Worm (Caenorhabditis elegans): Measurements from ENCODE around the gene del-7.

Gene del-7

DNA sequence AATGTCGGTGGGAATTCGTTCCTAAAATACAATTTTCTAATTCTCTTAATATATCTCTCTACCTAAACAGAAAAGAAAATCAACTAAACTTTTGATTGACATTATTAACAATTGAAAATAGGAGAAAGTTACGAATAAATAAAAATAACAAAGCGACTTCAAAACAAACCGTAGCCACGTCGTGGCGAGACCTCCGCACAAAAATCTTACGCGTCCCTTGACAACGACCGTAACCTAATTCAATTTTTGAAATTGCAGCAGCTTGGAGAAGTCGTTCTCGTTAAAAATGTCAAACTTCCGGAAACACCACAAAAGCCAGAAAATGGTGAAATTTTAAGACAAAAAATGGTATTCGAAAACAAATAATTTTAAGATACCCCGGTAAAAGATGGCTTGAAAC is 4.1 kb downstream of the del-7 start (continued):
- TF ChIP-seq Y53G8AR.9 (GFP tag; conservative IDR thresholded peaks at IDR 0.05): no peak
- TF ChIP-seq ccch-3 (GFP tag; optimal IDR thresholded peaks at IDR 0.05): no peak
- TF ChIP-seq hmg-20 (GFP tag; IDR thresholded peaks at IDR 0.05): no peak
- TF ChIP-seq D2030.7 (GFP tag; IDR thresholded peaks at IDR 0.05): 0 out of 2 replicates have a peak, but pooled peaks have one; percentile 17
- TF ChIP-seq chd-7 (tag; optimal IDR thresholded peaks at IDR 0.05): no peak
- TF ChIP-seq Y67H2A.10 (GFP tag; conservative IDR thresholded peaks at IDR 0.05): no peak
- no peak for TF ChIP-seq fkh-3 (tag; optimal IDR thresholded peaks at IDR 0.05)

DNA sequence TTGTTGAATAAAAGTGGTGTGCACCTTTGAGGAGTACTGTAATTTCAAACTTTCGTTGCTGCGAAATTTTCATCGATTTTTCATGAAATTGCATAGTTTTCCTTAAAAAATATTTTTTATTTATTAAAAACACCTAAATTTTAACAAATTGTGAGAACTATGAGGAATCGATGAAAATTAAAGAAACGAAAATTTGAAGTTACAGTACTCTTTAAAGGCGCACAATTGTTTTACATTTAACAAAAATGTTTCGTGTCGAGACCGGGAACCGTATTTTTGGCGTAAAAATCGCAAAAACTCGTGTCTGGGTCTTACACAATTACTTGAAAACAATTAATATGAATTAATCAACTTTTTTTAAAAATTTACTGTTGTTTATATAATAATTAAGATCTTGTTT is 9.9 kb downstream of the del-7 start, which contains the start of gene rdl-1:
rdl-1 (minus strand) TSS at position 101 of the 400 bp plus-strand sequence.
- no peak for TF ChIP-seq aptf-3 (GFP tag; IDR thresholded peaks at IDR 0.05)
- TF ChIP-seq lsl-1 (GFP tag; optimal IDR thresholded peaks at IDR 0.05): peak; percentile 38

DNA sequence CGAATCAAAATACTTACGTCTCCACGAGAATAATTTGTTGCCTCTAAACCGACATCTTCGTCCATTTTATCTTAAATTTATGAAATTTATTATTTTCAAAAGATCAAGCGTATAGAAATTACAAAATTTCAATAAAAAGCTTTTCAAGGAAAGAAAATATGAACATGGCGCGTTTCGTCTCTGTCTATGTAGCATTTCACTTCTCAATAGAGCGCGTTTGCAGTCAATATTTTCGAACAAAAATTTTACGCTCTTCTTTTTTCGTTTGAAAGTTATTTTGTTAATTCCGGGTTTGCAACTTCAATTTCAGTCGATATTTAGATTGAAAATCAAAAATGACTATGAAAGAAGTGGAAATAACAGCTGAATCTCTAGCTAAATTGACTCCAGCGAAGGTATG is 14.0 kb downstream of the del-7 start, which contains the start of the genes hcf-1 and swd-2.2:
hcf-1 (minus strand) TSS at position 70 of the 400 bp plus-strand sequence.
swd-2.2 (plus strand) TSS at position 206 of the 400 bp plus-strand sequence.
- TF ChIP-seq attf-5 (GFP tag; optimal IDR thresholded peaks at IDR 0.05) (peak; percentile 8), ama-1 (optimal IDR thresholded peaks at IDR 0.05) (no peak), ama-1 (GFP tag; optimal IDR thresholded peaks at IDR 0.05) (no peak), snpc-1.3 (tag; optimal IDR thresholded peaks at IDR 0.05; ENCODE audit: insufficient read depth) (peak; percentile 18), ccch-3 (GFP tag; optimal IDR thresholded peaks at IDR 0.05) (no peak), somi-1 (GFP tag; optimal IDR thresholded peaks at IDR 0.05) (no peak), gei-17 (GFP tag; optimal IDR thresholded peaks at IDR 0.05) (no peak), lsl-1 (GFP tag; optimal IDR thresholded peaks at IDR 0.05) (peak; percentile 42), hmg-1.2 (GFP tag; IDR thresholded peaks at IDR 0.05) (0 out of 2 replicates have a peak, but pooled peaks have one; percentile 5), efl-1 (GFP tag; optimal IDR thresholded peaks at IDR 0.05) (peak; percentile 56), F23B12.7 (tag; optimal IDR thresholded peaks at IDR 0.05; ENCODE audit: insufficient read depth) (peak; percentile 33), ztf-25 (GFP tag; IDR thresholded peaks at IDR 0.05) (no peak), let-607 (tag; optimal IDR thresholded peaks at IDR 0.05) (no peak), dpl-1 (GFP tag; optimal IDR thresholded peaks at IDR 0.05) (peak; percentile 23), egl-18 (GFP tag; IDR thresholded peaks at IDR 0.05) (no peak), mcd-1 (GFP tag; IDR thresholded peaks at IDR 0.05) (peak; percentile 80), pbrm-1 (GFP tag; IDR thresholded peaks at IDR 0.05) (no peak)

DNA sequence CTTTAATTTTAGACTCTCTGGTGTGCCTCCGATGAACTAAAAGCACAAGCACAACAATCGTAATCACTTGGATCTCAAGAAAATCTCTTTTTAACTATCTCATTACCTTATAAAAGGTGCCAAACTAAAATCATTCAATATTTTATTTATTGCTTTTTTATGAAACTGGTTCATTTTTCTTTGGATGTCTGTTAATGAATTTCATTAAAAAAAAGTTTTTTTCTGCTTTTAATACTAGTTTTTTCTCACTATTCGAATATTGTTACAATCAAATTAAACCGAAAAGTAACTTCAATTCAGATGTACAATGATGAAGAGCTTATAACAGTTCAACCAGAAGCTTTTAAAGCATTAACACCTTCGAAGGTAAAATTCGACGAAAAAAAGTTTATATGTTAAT is 15.5 kb downstream of the del-7 start, which contains the start of gene swd-2.1:
swd-2.1 (plus strand) TSS at position 301 of the 400 bp plus-strand sequence.
- TF ChIP-seq nhr-179 (tag; optimal IDR thresholded peaks at IDR 0.05) (no peak), akir-1 (GFP tag; optimal IDR thresholded peaks at IDR 0.05) (no peak), ZK185.1 (tag; optimal IDR thresholded peaks at IDR 0.05; ENCODE audit: poor library complexity, severe bottlenecking) (no peak), madf-3 (GFP tag; IDR thresholded peaks at IDR 0.05) (no peak), cebp-1 (GFP tag; IDR thresholded peaks at IDR 0.05) (no peak), cebp-1 (tag; optimal IDR thresholded peaks at IDR 0.05) (no peak), Y53G8AR.9 (GFP tag; conservative IDR thresholded peaks at IDR 0.05) (no peak)

DNA sequence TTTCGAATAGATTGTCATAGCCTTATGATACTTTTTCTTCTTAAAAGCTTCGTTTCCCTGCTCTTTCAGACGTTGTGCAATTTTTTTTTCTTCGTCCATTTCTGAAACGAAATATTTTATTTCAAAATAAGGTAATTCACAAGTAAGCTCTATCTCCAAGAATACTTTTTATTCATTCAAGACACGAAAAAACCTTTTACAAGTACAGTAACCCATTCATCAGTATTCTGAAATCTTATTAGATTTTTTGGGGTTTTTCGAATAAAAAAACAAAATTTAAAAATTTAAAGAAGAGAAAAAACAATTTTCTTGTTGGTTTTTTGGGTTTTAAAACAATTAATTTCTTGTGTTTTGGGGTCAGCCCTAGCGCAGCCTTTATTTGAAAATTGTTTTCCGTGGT is 18.6 kb downstream of the del-7 start, which contains the start of gene rpap-3:
rpap-3 (minus strand) TSS at position 101 of the 400 bp plus-strand sequence.
- TF ChIP-seq lin-26 (GFP tag; IDR thresholded peaks at IDR 0.05) (no peak), efl-1 (GFP tag; optimal IDR thresholded peaks at IDR 0.05) (no peak), snpc-1.1 (tag; optimal IDR thresholded peaks at IDR 0.05; ENCODE audit: insufficient read depth) (no peak), madf-6 (GFP tag; IDR thresholded peaks at IDR 0.05) (peak; percentile 30; the same call in 1 of the 2 replicates), Y79H2A.3 (GFP tag; conservative IDR thresholded peaks at IDR 0.05) (no peak), gei-17 (GFP tag; optimal IDR thresholded peaks at IDR 0.05) (no peak), hrde-1 (tag; optimal IDR thresholded peaks at IDR 0.05; ENCODE audit: borderline replicate concordance) (peak; percentile 8), aptf-2 (GFP tag; conservative IDR thresholded peaks at IDR 0.05) (no peak), cebp-1 (GFP tag; IDR thresholded peaks at IDR 0.05) (no peak), cebp-1 (tag; optimal IDR thresholded peaks at IDR 0.05) (peak; percentile 8), D2030.7 (GFP tag; IDR thresholded peaks at IDR 0.05) (no peak)
